Worm (Caenorhabditis elegans): ENCODE measurements around the gene fbxa-106.

fbxa-106 gene

DNA sequence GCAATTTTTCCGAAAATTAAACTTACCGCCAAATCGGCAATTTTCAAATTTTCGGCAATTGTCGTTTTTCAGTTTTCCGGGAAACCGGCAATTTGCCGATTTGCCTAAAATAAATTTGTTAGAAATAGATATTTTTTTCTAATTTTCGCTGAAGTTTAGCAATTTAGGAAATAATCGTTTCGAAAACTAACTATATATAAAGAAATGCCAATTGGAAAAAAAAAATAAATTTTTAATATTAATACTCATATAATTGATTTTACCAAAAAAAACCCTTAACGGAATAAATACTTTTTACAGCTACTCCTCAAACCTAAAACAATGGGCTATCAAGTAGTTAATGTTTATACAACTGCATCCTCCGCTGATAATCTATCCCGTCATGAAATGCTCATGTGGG is 41.7 kb downstream of the fbxa-106 start, which contains the start of gene ebp-1:
TSS of gene ebp-1 (plus strand) at position 301 of the 400 bp plus-strand sequence.
- TF ChIP-seq klf-2 (GFP tag; conservative IDR thresholded peaks at IDR 0.05) = no peak
- no peak for TF ChIP-seq med-1 (GFP tag; optimal IDR thresholded peaks at IDR 0.05; ENCODE audit: insufficient read depth)
- no peak for TF ChIP-seq flt-1 (GFP tag; IDR thresholded peaks at IDR 0.05)
- TF ChIP-seq cog-1 (tag; optimal IDR thresholded peaks at IDR 0.05) = no peak
- no peak for TF ChIP-seq ztf-29 (GFP tag; IDR thresholded peaks at IDR 0.05)
- no peak for TF ChIP-seq ztf-23 (GFP tag; IDR thresholded peaks at IDR 0.05)
- TF ChIP-seq ref-1 (GFP tag; conservative IDR thresholded peaks at IDR 0.05) = no peak
- no peak for TF ChIP-seq T22C8.4 (GFP tag; IDR thresholded peaks at IDR 0.05)
- no peak for TF ChIP-seq tab-1 (GFP tag; IDR thresholded peaks at IDR 0.05)
